Fruit fly (Drosophila melanogaster) whole organism, prepupa: ENCODE data around the gene Prosbeta4.

Source experiments
- CG10669 ChIP-seq: fragments of 200-800 bp; sonication (Bioruptor generic); optimal IDR thresholded peaks from 3 replicates; lab custom pipeline; 2018; ENCODE audit warnings: missing biosample characterization, mild to moderate bottlenecking, missing genetic modification characterization, moderate library complexity
- CG11902 ChIP-seq: fragments of 200-800 bp; sonication (Bioruptor generic); optimal IDR thresholded peaks from 3 replicates; lab custom pipeline; 2016; ENCODE audit warnings: missing biosample characterization, missing genetic modification characterization
- CG34406 ChIP-seq: fragments of 200-800 bp; sonication (Bioruptor generic); optimal IDR thresholded peaks from 3 replicates; lab custom pipeline; 2016; ENCODE audit warnings: missing biosample characterization, missing genetic modification characterization
- Eip75B ChIP-seq: fragments of 200-800 bp; sonication (Bioruptor generic); optimal IDR thresholded peaks from 3 replicates; lab custom pipeline; 2016; ENCODE audit warnings: missing biosample characterization, missing genetic modification characterization

DNA sequence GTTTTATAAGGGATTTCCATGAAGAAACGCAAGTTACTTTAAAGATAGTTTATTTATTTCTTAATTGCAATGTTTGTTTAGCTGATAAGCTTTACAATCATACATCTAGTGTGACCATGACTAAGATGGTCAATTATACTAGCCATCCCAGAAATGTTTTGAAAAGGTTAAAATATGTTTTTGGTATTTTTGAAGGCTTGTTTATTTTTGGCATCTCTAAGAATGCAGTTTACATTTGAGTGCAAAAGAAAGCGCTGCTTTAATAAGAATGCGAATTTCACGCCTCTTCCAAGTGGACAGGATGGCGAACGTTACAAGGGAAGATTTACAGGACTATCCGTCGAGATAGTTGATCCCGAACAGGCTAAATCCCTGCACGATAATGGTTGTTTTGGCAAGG lies 2.4 kb downstream of the Prosbeta4 start, which contains the start of gene Tsen2:
- TF ChIP-seq CG11902 (no peak), CG10669 (GFP tag; lab: Kevin White, UChicago) (no peak), Eip75B (GFP tag; lab: Kevin White, UChicago) (no peak), CG34406 (GFP tag; lab: Kevin White, UChicago) (no peak)
